Fruit fly (Drosophila melanogaster) S2 (cell line): Measurements from ENCODE around the gene Ras85D.

Experiments
- CG8478 ChIP-seq: fragments of >200 bp; optimal IDR thresholded peaks from 2 replicates; lab custom pipeline; 2018
- CTCF ChIP-seq, 2 experiments: fragments of >200 bp; optimal IDR thresholded peaks; 2 replicates each; lab custom pipeline; 2018

The Ras85D gene

DNA sequence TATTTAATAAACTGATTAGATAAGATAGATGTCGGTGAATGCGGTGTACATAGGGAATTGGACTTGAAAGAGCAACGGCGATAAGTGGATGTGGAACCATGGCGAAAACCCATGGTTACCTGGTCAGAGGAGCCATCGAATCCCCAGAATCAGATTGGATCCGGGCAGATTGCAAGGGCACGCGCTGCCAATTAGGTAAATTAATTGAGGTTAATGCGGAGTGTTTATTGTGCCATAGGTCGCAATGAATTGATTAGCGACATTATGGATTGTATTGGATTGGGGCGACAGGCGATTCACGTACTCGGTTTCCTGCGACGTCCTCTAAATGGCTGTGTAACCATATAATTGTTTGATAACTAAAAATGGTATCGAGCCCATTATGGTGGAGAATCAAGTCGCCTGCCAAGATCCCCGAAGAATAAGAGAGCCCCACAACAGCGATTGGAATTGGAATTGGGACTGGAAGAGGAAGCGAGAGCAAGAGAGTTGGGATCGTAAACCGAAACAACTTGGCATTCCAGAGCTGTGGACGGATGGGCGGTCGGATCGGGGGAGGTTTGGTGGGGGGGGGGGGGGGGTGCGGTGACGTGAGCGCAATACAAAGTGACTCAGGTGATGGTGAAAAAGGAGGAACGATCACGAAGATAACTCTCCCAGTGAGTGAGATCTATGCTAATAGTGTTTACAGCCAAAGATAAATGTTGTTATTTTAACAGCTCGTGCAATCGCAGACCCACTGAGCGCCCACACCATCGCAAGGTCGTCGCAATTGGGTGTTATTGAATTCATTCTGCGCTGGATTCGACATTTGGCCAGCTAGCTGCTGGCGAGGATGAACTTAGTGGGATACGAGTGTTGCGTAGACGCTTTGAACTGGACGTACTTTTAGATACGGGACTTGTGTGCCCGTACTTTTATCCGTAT lies 11.1 kb downstream of the Ras85D start:
- TF ChIP-seq CG8478 (lab: Kevin White, UChicago) (no peak), CTCF (optimal IDR thresholded peaks at IDR 0.05; lab: Kevin White, UChicago) (no peak)

DNA sequence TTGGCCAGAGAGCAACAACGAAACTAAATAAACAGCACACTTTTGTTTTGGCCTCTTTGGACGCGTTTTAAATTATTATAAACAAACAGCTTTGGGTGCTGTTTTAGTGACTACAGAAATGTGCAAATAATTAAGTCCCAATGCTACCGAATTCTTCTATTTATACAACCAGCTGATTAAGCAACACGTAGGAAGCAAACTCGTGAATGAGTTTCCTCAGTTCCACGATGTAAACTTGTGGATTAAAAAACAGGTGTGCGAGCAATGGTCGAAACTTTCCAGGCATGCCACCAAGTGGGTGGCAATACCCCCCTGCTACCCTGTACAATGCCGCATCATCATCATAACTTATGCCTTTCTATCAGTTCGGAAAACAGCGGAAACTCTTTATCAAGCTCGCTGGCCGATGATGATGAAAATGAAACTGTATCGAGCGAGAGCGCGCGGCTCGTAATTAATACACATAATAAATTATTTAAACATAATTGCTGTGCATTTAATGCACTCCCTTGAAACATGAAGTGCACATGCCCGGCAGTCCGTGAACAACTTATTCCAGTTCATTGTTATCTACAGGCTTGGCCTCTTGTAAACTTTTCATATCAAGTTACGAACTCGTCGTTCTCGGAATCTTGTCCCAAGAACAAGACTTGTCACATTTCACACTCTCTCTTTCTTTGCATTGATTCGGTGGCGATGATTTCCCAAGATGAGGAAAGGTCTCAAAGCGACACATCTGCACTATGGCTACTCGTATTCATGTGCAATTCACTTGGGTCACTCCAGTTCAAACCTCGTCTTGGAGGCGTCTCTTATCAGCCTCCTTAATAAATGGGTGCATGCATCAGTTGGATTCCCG lies 12.4 kb downstream of the Ras85D start:
- no peak for TF ChIP-seq CG8478 (lab: Kevin White, UChicago)
- TF ChIP-seq CTCF (optimal IDR thresholded peaks at IDR 0.05; lab: Kevin White, UChicago), result no peak

DNA sequence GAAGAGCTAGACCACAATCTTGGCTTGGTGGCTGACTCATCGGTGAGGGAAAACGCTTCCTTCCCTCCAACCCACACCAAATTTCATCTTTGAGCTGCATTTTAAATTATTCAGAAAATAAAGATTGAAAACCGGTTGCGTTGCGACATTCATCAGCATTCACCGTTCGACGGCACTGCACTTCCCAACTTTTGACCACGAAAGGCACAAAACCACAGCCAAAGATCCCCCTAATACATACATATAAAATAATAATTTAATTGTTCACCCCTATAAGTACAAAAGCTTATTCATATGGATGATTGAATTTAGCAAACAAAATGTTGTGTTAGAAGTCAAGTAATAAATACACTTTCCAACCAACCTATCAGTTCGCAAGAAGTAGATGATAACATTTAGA lies 13.6 kb downstream of the Ras85D start:
- no peak for TF ChIP-seq CG8478 (lab: Kevin White, UChicago)
- no peak for TF ChIP-seq CTCF (optimal IDR thresholded peaks at IDR 0.05; lab: Kevin White, UChicago)

DNA sequence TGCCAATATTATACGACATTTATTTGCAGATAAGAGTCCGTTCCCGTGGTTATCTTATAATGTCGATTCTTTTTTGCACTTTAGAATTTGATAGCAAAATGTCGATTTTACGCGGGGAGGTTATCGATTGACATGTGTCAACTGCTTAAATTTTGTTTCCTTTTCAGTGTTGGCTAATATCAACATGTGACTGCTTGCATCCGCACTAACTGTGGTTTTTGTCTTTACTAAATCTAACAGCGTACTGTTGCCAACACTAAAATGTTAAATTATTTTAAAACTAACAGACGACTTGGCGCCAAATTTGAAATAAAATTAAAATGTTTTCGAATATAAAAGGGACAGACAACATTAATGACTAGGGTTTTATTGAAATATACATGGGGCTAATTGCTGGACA lies 16.1 kb downstream of the Ras85D start:
- TF ChIP-seq CG8478 (lab: Kevin White, UChicago) (no peak), CTCF (optimal IDR thresholded peaks at IDR 0.05; lab: Kevin White, UChicago) (peak; percentile 43 to 59)

DNA sequence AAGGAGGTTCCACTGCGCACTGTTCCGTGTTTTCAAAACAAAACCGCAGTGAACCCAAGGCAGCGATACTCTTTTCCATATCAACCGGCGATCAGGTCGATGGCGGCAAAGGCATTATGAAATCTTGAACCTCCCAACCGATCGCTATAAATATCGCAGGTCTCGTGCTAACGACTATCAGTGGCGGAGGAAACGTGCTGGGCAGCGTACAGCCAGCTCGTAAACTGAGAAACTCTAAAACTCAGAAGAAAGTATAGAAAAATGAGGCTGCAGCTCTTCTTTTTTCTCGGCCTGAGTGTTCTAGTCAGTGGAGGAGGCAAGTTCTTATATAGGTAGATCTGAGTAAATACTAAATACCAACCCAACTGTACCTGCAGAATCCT lies 18.2 kb downstream of the Ras85D start, which contains the start of gene phu:
Gene phu (plus strand): TSS at position 175 of the 383 bp plus-strand sequence.
- no peak for TF ChIP-seq CTCF (optimal IDR thresholded peaks at IDR 0.05; lab: Kevin White, UChicago)
- no peak for TF ChIP-seq CG8478 (lab: Kevin White, UChicago)

DNA sequence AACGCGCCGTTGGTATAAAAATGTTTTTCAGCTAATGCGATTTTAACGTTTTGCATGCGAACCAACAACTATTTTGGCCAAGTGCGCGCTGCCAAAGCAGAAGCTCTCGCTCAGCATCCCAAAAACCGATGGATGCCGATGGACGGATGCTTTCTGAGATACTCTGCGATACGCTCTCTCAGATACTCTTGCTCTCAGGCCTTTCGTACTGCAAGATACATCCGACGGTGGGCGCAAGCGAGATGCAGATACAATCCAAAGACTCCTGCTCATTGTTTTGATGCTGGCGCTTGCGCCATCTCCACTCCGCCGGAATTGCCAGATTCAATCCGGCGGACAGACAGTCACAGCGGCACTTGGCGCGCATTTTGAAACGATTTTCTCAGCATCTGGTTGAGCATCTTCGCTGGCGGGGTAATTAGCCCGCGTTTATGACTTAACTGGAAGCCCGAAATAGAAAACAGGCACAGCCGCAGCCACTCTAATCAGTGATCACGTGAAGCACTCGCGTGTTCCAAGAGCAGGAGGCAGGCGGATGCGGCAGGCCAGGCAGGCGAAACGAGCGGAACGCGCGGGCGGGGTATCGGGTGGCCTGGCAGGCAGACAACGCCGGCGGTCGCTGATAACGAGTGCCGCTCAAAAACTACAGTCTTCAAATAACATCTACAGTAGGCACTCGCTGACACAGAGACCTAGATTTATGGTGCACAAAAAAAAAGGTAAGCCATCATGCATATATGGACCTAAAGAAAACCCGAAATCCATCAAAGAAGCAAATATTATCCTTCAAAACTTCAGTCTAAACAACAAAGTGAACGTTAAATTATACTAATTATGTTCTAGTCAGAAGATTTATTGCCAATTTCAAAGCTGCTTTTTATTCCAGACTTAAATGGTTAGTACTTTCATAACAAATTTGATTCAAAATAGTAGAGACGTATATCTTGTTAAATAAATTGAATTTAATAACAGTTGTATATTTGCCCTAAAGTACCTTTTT lies 18.9 kb downstream of the Ras85D start, which contains the start of gene CG16779:
Gene CG16779 (minus strand): TSS at position 51 of the 1,000 bp plus-strand sequence.
- TF ChIP-seq CTCF (optimal IDR thresholded peaks at IDR 0.05; lab: Kevin White, UChicago) (no peak), CG8478 (lab: Kevin White, UChicago) (no peak)

DNA sequence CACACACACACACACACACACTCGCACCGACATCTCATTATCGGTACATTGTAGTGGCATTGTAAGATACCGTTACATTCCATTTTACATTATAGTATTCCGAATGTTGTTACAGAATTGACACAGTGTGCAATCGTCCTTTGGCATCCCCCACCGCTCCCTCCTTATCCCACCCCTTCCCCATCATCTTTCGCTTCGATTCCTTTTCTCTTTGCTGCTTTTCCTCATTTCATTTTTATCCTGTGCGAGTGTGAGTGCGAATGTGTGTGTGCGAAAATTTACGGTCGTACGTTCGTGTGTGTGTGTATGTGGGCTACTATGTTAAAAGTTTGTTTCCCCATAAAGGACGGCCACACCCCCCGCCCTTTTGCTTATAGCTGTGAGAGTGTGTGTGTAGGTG lies 20.8 kb downstream of the Ras85D start:
- no peak for TF ChIP-seq CTCF (optimal IDR thresholded peaks at IDR 0.05; lab: Kevin White, UChicago)
- TF ChIP-seq CG8478 (lab: Kevin White, UChicago), result no peak

DNA sequence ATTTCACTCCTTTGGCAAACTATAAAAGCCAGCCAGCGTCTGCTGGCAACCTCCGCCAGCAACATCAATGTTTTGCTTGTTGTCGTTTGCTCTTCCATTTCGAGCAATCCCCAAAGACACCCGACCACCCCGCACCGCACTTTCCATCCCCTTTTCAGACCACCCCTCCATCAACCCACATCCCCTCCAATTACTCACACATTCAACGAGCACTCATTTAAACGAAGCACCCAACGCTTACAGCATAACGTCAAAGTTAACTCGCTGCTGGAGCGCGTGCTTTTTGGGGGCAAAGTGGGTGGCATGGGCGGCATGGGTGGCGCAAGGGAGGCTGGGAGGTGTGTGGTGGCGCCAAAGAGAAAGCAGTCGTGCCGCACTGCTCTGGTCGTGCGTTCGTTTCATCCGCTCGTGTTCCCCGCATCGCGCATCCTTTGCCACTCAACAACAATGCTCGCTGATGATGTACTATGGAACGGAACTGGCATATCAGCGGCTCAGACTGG lies 21.8 kb downstream of the Ras85D start:
- TF ChIP-seq CTCF (optimal IDR thresholded peaks at IDR 0.05; lab: Kevin White, UChicago) (no peak), CG8478 (lab: Kevin White, UChicago) (no peak)

DNA sequence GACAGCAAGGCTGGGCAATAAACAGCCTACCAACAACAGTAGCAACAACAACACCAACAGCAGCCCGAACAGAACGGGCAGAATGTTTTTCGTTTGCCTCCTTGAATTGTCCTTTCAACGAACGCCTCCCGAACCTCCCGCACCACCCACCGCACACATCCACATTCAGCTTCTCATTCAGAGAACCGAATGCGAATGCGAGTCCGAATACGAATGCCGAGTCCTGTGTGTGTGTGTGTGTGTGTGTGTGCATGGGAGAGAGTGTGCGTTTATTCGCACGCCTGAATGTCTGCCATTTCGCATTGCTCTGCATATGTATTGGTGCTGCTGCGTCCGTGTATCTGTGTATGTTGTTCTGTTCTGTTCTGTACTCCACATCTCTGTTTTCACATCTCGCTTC lies 24.4 kb downstream of the Ras85D start:
- TF ChIP-seq CG8478 (lab: Kevin White, UChicago) (no peak), CTCF (optimal IDR thresholded peaks at IDR 0.05; lab: Kevin White, UChicago) (no peak)

DNA sequence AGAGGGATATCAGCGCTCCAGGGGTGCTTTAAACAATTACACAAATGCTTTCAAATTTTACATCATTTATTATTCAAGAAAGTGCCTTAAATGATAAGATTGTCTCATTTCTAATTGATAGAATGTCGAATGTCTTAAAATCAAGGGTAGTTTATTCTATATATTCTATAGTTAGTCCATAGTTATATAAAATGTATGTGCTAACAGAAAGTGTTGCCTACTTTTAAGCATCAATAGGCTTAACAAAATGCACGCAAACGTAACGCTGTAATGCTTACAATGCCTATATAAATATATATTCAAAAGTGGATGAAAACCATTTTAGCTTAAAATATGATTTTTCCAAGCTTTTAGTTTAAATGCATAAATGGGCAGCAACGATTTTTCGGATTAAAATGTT lies 24.9 kb downstream of the Ras85D start:
- no peak for TF ChIP-seq CG8478 (lab: Kevin White, UChicago)
- no peak for TF ChIP-seq CTCF (optimal IDR thresholded peaks at IDR 0.05; lab: Kevin White, UChicago)

DNA sequence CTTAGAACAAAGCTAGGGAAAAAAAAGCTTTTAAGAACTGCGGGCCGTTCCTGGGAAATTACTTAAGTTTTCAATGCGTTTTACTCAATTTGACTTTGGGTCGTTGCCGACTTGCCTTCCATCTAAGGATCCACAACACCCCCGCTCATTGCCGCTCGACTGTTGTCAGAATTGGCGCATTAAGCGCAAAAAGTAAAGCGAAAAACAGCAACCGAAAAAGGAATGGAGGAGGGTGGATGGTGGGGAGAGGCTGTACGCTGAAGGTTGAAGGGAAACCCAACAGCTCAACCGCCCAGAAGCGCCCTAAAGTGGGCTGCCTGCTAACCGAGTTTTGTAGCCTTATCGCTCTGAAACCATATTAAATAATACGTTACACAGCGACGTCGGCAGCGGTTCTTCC lies 25.3 kb downstream of the Ras85D start:
- TF ChIP-seq CG8478 (lab: Kevin White, UChicago) (no peak), CTCF (optimal IDR thresholded peaks at IDR 0.05; lab: Kevin White, UChicago) (no peak)

DNA sequence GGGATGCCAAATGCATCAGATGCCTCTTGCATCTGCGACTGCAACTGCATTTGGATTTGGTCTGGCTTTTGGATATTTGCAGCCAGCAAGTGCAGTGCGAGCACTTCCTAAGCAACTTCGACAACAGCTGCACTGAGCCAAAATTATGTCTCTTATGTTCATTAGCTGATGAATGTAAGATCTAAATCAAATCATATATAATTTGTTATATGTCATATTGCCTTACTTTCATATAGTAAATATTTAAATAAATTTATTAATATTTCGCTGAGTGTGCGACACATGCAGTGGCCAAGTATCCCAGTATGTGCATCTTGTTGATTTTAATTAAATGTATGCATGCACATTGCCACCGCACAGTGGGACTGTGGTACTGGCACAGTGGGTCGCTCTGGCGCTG lies 32.5 kb downstream of the Ras85D start:
- TF ChIP-seq CG8478 (lab: Kevin White, UChicago) (no peak), CTCF (optimal IDR thresholded peaks at IDR 0.05; lab: Kevin White, UChicago) (no peak)

DNA sequence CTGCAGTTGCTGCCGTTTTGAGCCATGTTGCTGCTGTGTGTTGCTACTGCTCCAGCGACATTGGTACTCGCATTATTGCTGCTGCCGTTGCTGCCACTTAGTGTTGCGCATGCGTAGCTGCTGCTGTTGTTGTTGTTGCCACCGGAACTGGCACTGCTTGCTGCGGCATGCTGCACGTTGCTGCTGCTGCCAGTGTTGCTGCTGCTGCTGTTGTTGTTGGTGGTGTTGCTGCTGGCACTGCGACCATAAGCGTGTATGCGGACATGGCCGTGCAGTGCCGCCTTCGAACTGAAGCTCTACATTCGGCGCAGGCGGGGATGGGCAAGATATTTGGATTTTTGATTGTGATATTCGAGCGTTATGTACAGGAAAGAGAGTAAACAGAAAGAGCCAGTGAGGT lies 44.8 kb downstream of the Ras85D start:
- TF ChIP-seq CTCF (optimal IDR thresholded peaks at IDR 0.05; lab: Kevin White, UChicago), result no peak
- no peak for TF ChIP-seq CG8478 (lab: Kevin White, UChicago)
